Worm (Caenorhabditis elegans): ENCODE results near the gene Y48D7A.1.

Y48D7A.1 gene

DNA sequence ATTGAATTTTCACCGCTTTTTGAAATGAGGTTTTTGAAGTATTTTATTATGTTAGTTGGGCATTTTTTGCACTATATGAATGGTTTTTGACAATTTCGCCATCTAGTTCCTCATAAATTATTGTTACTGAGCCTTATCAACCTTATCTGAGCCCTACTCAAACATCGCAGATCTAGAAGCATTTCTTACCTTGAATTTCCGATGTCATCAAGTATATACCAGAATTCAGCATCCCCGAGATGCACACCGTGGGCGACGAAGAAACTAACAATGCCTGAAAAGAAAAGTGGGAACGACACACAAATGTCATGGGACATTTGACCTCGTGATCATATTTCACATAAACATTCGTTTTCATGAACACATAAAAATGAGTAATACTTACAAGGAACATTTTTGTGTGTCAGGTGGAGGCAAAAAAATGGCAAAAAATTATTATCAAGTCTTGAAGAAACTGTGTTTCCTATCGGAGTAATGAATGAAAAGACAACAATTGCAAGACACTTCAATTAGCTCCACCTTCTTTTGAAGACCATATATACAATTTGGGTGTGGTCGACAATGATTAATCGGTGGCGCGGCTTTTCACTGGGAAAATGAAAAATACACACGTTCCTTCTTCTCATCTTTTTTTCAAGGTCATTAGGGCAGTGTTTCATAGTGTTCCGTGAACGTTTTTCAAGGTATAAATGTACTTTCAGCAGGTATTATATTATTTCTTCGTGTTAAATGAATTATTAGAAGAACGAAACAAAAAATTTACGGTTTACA is 36.8 kb upstream of the Y48D7A.1 start:
- TF ChIP-seq ceh-13 (GFP tag; optimal IDR thresholded peaks at IDR 0.05) = no peak
- no peak for TF ChIP-seq ets-7 (tag; optimal IDR thresholded peaks at IDR 0.05)
- TF ChIP-seq pes-1 (GFP tag; IDR thresholded peaks at IDR 0.05) = no peak
- no peak for TF ChIP-seq tbx-37 (GFP tag; conservative IDR thresholded peaks at IDR 0.05)
- TF ChIP-seq sea-1 (GFP tag; conservative IDR thresholded peaks at IDR 0.05) = no peak
- TF ChIP-seq F13C5.2 (tag; optimal IDR thresholded peaks at IDR 0.05) = no peak
- TF ChIP-seq B0310.2 (tag; optimal IDR thresholded peaks at IDR 0.05) = no peak
- no peak for TF ChIP-seq aly-1 (tag; optimal IDR thresholded peaks at IDR 0.05)
- no peak for TF ChIP-seq tra-4 (tag; optimal IDR thresholded peaks at IDR 0.05)
- no peak for TF ChIP-seq tbx-11 (GFP tag; IDR thresholded peaks at IDR 0.05)
- no peak for TF ChIP-seq hnd-1 (tag; optimal IDR thresholded peaks at IDR 0.05)
- TF ChIP-seq hmbx-1 (tag; optimal IDR thresholded peaks at IDR 0.05) = no peak
- no peak for TF ChIP-seq ceh-36 (tag; optimal IDR thresholded peaks at IDR 0.05)
- TF ChIP-seq scrt-1 (GFP tag; IDR thresholded peaks at IDR 0.05) = no peak
- TF ChIP-seq ama-1 (optimal IDR thresholded peaks at IDR 0.05) = no peak
- no peak for TF ChIP-seq hmg-4 (GFP tag; optimal IDR thresholded peaks at IDR 0.05)
- TF ChIP-seq flt-1 (GFP tag; IDR thresholded peaks at IDR 0.05) = no peak

DNA sequence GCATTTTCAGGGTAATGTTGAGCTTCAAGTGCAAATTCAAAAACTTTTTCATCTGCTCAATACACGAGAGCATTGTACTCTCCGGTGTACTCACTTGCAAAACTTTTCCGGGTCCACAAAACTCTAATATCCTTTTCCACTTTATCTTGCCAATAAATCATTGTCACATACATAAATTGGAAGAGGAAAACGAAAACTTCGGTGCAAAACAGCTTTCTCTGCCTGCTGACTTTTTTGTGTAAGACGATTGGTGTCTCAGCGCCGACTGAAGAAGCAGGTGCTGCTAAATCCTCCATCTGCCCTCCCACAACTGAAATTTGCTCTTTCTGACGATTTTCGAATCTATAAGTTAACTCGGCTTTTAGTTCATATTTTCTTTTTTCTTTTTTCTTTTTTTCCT is 33.9 kb upstream of the Y48D7A.1 start:
- TF ChIP-seq B0310.2 (tag; optimal IDR thresholded peaks at IDR 0.05) = no peak
- no peak for TF ChIP-seq ets-7 (tag; optimal IDR thresholded peaks at IDR 0.05)
- no peak for TF ChIP-seq ama-1 (optimal IDR thresholded peaks at IDR 0.05)

DNA sequence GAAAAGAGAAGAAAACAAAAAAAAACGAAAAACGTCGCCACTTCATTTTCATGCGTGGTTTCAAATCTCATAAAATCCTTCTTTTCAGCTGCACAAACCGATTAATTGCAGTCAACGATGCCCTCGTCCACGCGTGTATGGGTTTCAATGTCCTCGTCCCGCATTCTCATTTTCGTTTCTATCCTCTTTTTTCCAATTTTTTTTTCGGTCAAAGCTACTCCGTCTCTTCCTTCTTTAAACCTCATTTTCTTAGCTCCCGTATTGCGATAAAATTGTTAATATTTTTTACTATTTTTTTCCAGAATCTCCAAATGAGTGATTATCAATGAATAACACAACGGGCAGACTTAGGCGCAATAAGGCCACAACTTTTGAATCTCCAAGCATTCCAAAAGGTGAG is 33.1 kb upstream of the Y48D7A.1 start, which contains the start of gene aakg-3:
aakg-3 (plus strand) TSS at position 301 of the 400 bp plus-strand sequence.
- TF ChIP-seq tra-4 (tag; optimal IDR thresholded peaks at IDR 0.05) (no peak), ceh-36 (tag; optimal IDR thresholded peaks at IDR 0.05) (no peak), scrt-1 (GFP tag; IDR thresholded peaks at IDR 0.05) (no peak), pes-1 (GFP tag; IDR thresholded peaks at IDR 0.05) (no peak), hmbx-1 (tag; optimal IDR thresholded peaks at IDR 0.05) (no peak), hnd-1 (tag; optimal IDR thresholded peaks at IDR 0.05) (no peak), ama-1 (optimal IDR thresholded peaks at IDR 0.05) (no peak), hmg-4 (GFP tag; optimal IDR thresholded peaks at IDR 0.05) (no peak), flt-1 (GFP tag; IDR thresholded peaks at IDR 0.05) (no peak)

DNA sequence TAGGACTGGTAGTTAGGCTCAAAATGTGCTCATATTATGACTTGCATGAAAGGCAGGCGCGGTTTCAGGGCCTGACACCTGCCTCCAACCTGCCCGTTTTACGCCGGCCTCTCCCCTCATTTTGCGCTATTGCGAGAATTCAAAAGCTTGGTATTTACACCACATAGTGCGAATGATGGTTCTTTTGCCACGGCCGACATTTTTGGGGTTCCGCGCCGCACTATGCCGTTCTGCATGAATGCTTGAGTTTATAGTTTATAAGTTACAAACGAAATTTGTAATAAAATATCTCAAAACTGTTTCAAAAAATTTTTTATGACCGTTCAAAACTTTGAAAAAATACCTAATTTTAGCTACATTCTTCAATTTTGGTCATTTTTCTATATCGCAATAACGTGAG is 31.2 kb upstream of the Y48D7A.1 start:
- TF ChIP-seq aly-1 (tag; optimal IDR thresholded peaks at IDR 0.05) = no peak
- TF ChIP-seq flt-1 (GFP tag; IDR thresholded peaks at IDR 0.05) = no peak
- TF ChIP-seq hmbx-1 (tag; optimal IDR thresholded peaks at IDR 0.05) = no peak
- no peak for TF ChIP-seq hmg-4 (GFP tag; optimal IDR thresholded peaks at IDR 0.05)
- no peak for TF ChIP-seq scrt-1 (GFP tag; IDR thresholded peaks at IDR 0.05)
- TF ChIP-seq sea-1 (GFP tag; conservative IDR thresholded peaks at IDR 0.05) = no peak
- no peak for TF ChIP-seq B0310.2 (tag; optimal IDR thresholded peaks at IDR 0.05)
- no peak for TF ChIP-seq tra-4 (tag; optimal IDR thresholded peaks at IDR 0.05)
- no peak for TF ChIP-seq hnd-1 (tag; optimal IDR thresholded peaks at IDR 0.05)
- TF ChIP-seq ama-1 (optimal IDR thresholded peaks at IDR 0.05) = no peak
- TF ChIP-seq tbx-37 (GFP tag; conservative IDR thresholded peaks at IDR 0.05) = no peak
- no peak for TF ChIP-seq tbx-11 (GFP tag; IDR thresholded peaks at IDR 0.05)
- TF ChIP-seq ets-7 (tag; optimal IDR thresholded peaks at IDR 0.05) = no peak

DNA sequence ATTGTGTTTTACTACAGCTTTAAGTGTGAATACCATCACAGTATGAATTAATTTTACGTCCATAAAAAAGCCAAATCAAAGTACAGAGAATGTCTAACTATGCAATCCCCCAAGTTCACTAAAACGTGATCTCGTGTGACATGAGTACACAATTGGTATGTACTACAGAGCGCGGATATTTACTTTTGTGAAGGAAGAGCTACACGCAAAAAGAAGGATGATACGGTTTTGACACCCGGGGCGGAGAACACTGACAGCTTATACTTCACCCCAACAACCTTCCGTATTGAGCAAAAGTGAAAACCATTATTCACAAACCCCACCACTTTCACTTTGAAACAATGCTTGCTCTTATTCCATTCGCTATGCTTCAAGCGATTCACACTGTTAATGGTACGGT is 27.6 kb upstream of the Y48D7A.1 start, which contains the start of gene nspg-5:
nspg-5 (plus strand) TSS at position 301 of the 400 bp plus-strand sequence.
- TF ChIP-seq hnd-1 (tag; optimal IDR thresholded peaks at IDR 0.05) (no peak), hmg-4 (GFP tag; optimal IDR thresholded peaks at IDR 0.05) (no peak), hmbx-1 (tag; optimal IDR thresholded peaks at IDR 0.05) (no peak), sea-1 (GFP tag; conservative IDR thresholded peaks at IDR 0.05) (no peak), F13C5.2 (tag; optimal IDR thresholded peaks at IDR 0.05) (no peak), flt-1 (GFP tag; IDR thresholded peaks at IDR 0.05) (no peak), ceh-36 (tag; optimal IDR thresholded peaks at IDR 0.05) (no peak), ama-1 (optimal IDR thresholded peaks at IDR 0.05) (no peak), tbx-11 (GFP tag; IDR thresholded peaks at IDR 0.05) (no peak), tra-4 (tag; optimal IDR thresholded peaks at IDR 0.05) (no peak)

DNA sequence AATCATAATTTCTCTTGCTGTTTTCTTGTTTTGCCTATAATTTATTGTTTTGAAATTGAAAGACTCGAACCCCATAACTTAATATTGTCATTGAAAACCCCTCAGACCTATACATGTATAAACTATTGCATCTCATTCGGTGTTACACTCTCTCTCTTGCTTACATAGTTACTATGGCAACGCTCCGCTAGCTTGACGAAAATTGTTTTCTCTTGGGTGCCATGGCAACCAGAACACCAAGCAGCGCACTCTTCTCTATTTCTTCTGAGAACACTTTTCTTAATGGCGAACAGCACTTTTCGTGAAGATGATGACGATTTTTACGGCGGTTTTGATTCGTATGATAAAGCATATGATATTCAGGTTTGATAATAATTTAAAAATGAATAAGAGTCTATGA is 25.3 kb upstream of the Y48D7A.1 start, which contains the start of gene osm-5:
osm-5 (plus strand) TSS at position 268 of the 400 bp plus-strand sequence.
- no peak for TF ChIP-seq sea-1 (GFP tag; conservative IDR thresholded peaks at IDR 0.05)
- TF ChIP-seq flt-1 (GFP tag; IDR thresholded peaks at IDR 0.05) = no peak
- TF ChIP-seq tra-4 (tag; optimal IDR thresholded peaks at IDR 0.05) = no peak
- TF ChIP-seq pes-1 (GFP tag; IDR thresholded peaks at IDR 0.05) = no peak
- no peak for TF ChIP-seq B0310.2 (tag; optimal IDR thresholded peaks at IDR 0.05)
- TF ChIP-seq hnd-1 (tag; optimal IDR thresholded peaks at IDR 0.05) = no peak
- TF ChIP-seq ceh-36 (tag; optimal IDR thresholded peaks at IDR 0.05) = no peak
- no peak for TF ChIP-seq tbx-37 (GFP tag; conservative IDR thresholded peaks at IDR 0.05)

DNA sequence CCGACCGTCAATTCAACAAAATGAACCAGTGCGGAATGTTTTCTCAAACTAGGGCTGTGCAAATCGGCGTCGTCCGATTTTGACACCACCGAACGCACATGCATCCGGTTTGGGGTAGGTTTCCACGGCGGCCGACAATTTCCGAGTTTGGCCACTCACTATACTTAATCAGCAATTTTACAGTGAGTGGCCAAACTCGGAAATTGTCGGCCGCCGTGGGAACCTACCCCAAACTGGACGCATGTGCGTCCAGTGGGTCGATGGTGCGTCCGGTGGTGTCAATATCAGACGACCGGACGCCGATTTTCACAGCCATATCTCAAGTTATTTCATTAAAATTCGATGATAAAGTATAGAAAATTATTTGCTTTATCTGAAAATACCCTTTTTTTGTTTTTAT is 19.1 kb upstream of the Y48D7A.1 start:
- TF ChIP-seq pes-1 (GFP tag; IDR thresholded peaks at IDR 0.05) = 0 out of 2 replicates have a peak, but pooled peaks have one; percentile 8
- no peak for TF ChIP-seq B0310.2 (tag; optimal IDR thresholded peaks at IDR 0.05)

DNA sequence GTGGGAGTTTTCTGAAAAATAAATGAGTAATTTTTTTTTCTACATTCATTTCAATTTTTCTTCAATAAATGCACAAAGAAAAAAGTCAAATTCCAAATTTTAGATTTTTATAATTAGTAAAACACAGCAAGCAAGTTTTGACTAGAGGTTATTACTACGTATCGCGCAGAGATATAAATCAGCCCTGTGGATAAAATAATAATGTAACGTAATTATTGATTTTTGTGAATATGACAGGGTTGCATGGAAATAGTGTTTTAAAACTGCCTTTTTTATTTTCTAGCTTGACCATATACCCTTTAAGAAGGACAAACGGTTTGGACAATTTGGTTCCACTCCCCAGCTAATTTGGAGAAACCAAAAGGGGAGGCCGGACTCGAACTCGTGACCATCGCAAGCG is 13.0 kb upstream of the Y48D7A.1 start:
- no peak for TF ChIP-seq sea-1 (GFP tag; conservative IDR thresholded peaks at IDR 0.05)
- no peak for TF ChIP-seq ceh-13 (GFP tag; optimal IDR thresholded peaks at IDR 0.05)
- no peak for TF ChIP-seq scrt-1 (GFP tag; IDR thresholded peaks at IDR 0.05)
- no peak for TF ChIP-seq F13C5.2 (tag; optimal IDR thresholded peaks at IDR 0.05)
- no peak for TF ChIP-seq hmg-4 (GFP tag; optimal IDR thresholded peaks at IDR 0.05)
- no peak for TF ChIP-seq aly-1 (tag; optimal IDR thresholded peaks at IDR 0.05)
- TF ChIP-seq hmbx-1 (tag; optimal IDR thresholded peaks at IDR 0.05) = no peak
- no peak for TF ChIP-seq tbx-11 (GFP tag; IDR thresholded peaks at IDR 0.05)
- no peak for TF ChIP-seq tbx-37 (GFP tag; conservative IDR thresholded peaks at IDR 0.05)
- no peak for TF ChIP-seq hnd-1 (tag; optimal IDR thresholded peaks at IDR 0.05)
- no peak for TF ChIP-seq flt-1 (GFP tag; IDR thresholded peaks at IDR 0.05)
- no peak for TF ChIP-seq B0310.2 (tag; optimal IDR thresholded peaks at IDR 0.05)

Data from whole organism, early embryonic.